Fruit fly (Drosophila melanogaster): ENCODE measurements around the gene Tmem43.

Tmem43 gene

DNA sequence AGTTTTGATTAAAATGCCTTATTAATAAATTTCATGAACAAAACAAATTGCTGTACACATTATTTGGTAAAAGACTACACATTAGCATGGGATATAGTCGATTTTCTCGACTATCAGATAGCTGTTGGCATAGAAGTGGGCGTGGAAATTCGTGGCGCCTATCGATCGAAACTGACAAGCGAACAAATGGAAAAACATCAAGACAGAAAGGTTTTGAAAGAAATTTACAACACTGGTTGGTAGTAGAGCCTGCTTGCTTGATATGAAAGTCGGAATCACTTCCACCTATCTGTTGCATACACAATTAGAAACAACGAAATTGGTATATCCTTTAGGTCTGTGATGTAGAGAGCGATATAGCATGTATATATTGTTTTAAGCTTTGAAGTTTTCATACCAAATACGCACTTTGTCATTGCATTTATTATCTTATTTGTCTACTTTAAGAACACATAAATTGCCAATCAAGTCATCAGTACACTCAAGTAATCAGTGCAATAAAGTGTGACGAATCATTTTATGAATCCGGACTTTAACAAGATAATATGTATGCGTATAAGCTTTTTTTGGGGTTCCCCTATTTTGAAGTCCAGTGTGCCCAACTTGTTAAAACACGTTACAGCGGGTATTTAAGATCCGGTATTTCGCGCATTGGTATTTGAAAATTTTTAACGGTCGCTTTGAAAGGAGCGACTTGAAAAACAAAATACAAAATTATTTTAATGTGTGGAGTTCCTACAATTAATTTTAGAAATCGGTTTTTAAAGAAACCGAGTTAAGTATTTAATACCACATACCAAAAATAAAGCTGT, 1.1 kb upstream of the Tmem43 start (continued):
- no peak for TF ChIP-seq CG1024 (GFP tag; IDR thresholded peaks at IDR 0.05)

DNA sequence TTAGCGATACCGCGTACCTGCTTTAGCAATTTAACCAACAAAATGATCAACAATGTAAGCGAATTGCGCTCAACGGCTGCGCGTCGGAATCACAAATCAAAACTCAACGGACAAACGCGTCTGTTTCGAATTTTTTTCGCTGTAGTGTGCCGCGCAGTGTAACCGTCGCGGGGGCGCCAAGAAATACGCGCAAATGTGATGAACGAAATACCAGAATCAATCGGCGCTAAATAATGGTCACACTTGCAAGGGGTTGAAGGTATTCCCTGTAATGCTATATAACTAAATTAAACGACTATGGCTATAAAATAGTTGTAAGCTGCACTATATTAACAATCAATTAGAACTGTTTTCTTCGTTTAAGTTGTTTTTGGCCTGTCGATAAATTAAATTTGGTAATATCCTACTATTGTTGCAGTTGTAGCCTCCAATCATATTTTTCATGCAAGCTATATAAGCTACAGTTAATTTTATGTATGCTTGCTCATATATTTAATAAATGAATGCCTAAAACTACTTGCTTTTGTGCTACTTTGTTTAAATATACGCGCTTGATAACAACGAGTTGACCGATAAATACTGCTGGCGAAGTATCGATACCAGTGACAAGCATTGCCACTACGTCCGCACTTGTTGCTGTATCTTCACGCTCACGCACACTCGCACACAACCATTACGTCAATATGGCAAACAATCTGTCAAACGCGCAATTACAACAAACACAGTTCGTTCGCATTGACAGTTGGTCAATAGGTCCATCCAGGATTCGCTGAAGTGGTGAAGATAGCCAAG, 3.0 kb downstream of the Tmem43 start, which contains the start of the genes pbl and CG8281:
Gene pbl, minus strand, starts transcription at position 190 of the 792 bp plus-strand sequence.
Gene CG8281, plus strand, starts transcription at position 699 of the 792 bp plus-strand sequence.
- TF ChIP-seq CG15269 (tag; optimal IDR thresholded peaks at IDR 0.05): peak; percentile 59
- TF ChIP-seq Atf3 (GFP tag; optimal IDR thresholded peaks at IDR 0.05): peak; percentile 17
- peak; percentile 49 for TF ChIP-seq CG33213 (GFP tag; optimal IDR thresholded peaks at IDR 0.05)
- peak; percentile 44 for TF ChIP-seq sug (tag; optimal IDR thresholded peaks at IDR 0.05)
- TF ChIP-seq CG7745 (tag; optimal IDR thresholded peaks at IDR 0.05): no peak
- TF ChIP-seq sqz (GFP tag; optimal IDR thresholded peaks at IDR 0.05): peak; percentile 77
- TF ChIP-seq en (GFP tag; optimal IDR thresholded peaks at IDR 0.05): no peak
- peak; percentile 28 for TF ChIP-seq CG6765 (GFP tag; optimal IDR thresholded peaks at IDR 0.05)
- TF ChIP-seq Nf-YA (GFP tag; IDR thresholded peaks at IDR 0.05): no peak
- no peak for TF ChIP-seq CG18476 (GFP tag; optimal IDR thresholded peaks at IDR 0.05)
- TF ChIP-seq Hr78 (GFP tag; optimal IDR thresholded peaks at IDR 0.05): no peak
- no peak for TF ChIP-seq Antp (GFP tag; optimal IDR thresholded peaks at IDR 0.05)
- no peak for TF ChIP-seq H15 (GFP tag; IDR thresholded peaks at IDR 0.05)
- TF ChIP-seq MTF-1 (GFP tag; optimal IDR thresholded peaks at IDR 0.05; ENCODE audit: borderline replicate concordance): no peak
- TF ChIP-seq nerfin-2 (GFP tag; IDR thresholded peaks at IDR 0.05; ENCODE audit: partially characterized antibody): peak; percentile 46; the same call in 1 of the 2 replicates
- peak; percentile 68 for TF ChIP-seq CG12659 (GFP tag; optimal IDR thresholded peaks at IDR 0.05)
- TF ChIP-seq CG6175 (GFP tag; IDR thresholded peaks at IDR 0.05): no peak
- TF ChIP-seq CG12071 (GFP tag; optimal IDR thresholded peaks at IDR 0.05): no peak
- no peak for TF ChIP-seq CG43689 (GFP tag; IDR thresholded peaks at IDR 0.05)
- peak; percentile 90 for TF ChIP-seq Dp (GFP tag; optimal IDR thresholded peaks at IDR 0.05)
- no peak for TF ChIP-seq org-1 (GFP tag; optimal IDR thresholded peaks at IDR 0.05)
- TF ChIP-seq pan (optimal IDR thresholded peaks at IDR 0.05): no peak
- TF ChIP-seq pan (GFP tag; optimal IDR thresholded peaks at IDR 0.05 in 1 of 2, IDR thresholded peaks at IDR 0.05 in 1 of 2): peak in 1 of 2 experiments; percentile 54
- peak; percentile 45 for TF ChIP-seq CG9932 (GFP tag; IDR thresholded peaks at IDR 0.05)
- TF ChIP-seq rib (GFP tag; IDR thresholded peaks at IDR 0.05): no peak; the same call in 1 of the 2 replicates
- no peak for TF ChIP-seq Oaz (GFP tag; IDR thresholded peaks at IDR 0.05)
- peak; percentile 50 for TF ChIP-seq CG10366 (GFP tag; IDR thresholded peaks at IDR 0.05)
- no peak for TF ChIP-seq corto (GFP tag; optimal IDR thresholded peaks at IDR 0.05)
- no peak for TF ChIP-seq z (GFP tag; IDR thresholded peaks at IDR 0.05)
- TF ChIP-seq CG30431 (GFP tag; optimal IDR thresholded peaks at IDR 0.05): no peak
- peak; percentile 58 for TF ChIP-seq CG8924 (tag; optimal IDR thresholded peaks at IDR 0.05)
- no peak for TF ChIP-seq Hmx (GFP tag; optimal IDR thresholded peaks at IDR 0.05)
- TF ChIP-seq phol (tag; optimal IDR thresholded peaks at IDR 0.05): peak; percentile 56
- TF ChIP-seq CG1603 (tag; optimal IDR thresholded peaks at IDR 0.05): peak; percentile 40
- no peak for TF ChIP-seq Dip2 (GFP tag; IDR thresholded peaks at IDR 0.05)
- TF ChIP-seq CG3726 (GFP tag; IDR thresholded peaks at IDR 0.05): no peak
- TF ChIP-seq Usf (GFP tag; optimal IDR thresholded peaks at IDR 0.05): peak; percentile 25
- peak; percentile 69 for TF ChIP-seq CG32532 (GFP tag; IDR thresholded peaks at IDR 0.05)
- peak; percentile 58 for TF ChIP-seq lab (GFP tag; optimal IDR thresholded peaks at IDR 0.05)
- TF ChIP-seq CG3163 (GFP tag; optimal IDR thresholded peaks at IDR 0.05): peak; percentile 30
- TF ChIP-seq ap (GFP tag; IDR thresholded peaks at IDR 0.05): no peak
- TF ChIP-seq ro (GFP tag; IDR thresholded peaks at IDR 0.05): no peak
- 0 out of 2 replicates have a peak, but pooled peaks have one; percentile 36 for TF ChIP-seq CG1024 (GFP tag; IDR thresholded peaks at IDR 0.05)
- peak; percentile 15 for TF ChIP-seq fu2 (GFP tag; optimal IDR thresholded peaks at IDR 0.05)
- peak; percentile 73 for TF ChIP-seq inv (GFP tag; IDR thresholded peaks at IDR 0.05; ENCODE audit: partially characterized antibody)
- peak; percentile 74 for TF ChIP-seq gro (GFP tag; optimal IDR thresholded peaks at IDR 0.05)
